Fruit fly (Drosophila melanogaster): ENCODE data around the gene CG5984.

The CG5984 gene

DNA sequence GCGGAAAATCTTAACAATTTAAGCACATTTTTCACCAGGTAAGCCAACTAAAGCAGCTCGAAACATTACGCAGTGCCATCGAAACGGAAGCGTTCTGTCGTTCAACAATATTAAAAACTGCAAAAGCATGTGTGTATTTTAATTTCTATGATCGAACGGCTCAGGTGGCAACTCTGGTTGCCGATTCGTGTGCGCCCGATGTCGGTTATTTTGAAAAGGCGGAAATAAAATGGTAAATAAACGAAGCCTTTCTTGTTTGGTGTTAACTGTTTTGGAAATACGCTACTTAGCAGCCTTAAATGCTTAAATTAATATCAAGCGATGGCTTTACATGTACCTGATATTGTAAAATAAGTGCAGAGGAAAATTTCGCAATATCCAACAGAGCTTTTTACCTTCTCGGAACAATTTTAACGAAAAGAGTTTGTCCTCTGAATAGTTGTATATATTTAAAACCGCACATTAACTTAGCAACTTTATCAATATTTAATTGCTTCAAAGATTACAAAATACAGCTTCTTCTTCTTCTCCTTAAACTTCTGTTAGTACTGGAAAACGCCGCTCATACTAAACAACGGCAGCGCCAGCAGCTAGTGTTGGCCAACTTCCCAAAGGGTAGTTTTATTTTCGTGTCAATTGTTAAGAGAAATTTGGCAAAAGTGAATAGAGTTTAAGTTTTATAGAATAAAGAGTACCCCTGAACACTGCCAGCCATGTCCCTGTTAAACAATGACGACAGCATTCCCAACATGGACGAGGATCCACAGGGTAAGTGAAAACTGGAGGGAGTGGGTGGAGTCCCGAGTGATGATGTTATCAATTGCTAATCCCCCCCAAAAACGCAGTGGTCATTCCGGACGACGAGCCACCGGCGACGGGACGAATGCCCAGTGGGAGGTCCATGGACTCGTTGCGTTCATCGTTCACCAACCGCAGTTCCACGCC, 25.6 kb upstream of the CG5984 start, which contains the start of gene CG5934 (continued):
- TF ChIP-seq NK7.1 (GFP tag; optimal IDR thresholded peaks at IDR 0.05) (no peak), sob (GFP tag; IDR thresholded peaks at IDR 0.05) (peak; percentile 42), CG9932 (GFP tag; IDR thresholded peaks at IDR 0.05) (peak; percentile 68), CG11504 (tag; optimal IDR thresholded peaks at IDR 0.05) (no peak), CG6791 (GFP tag; IDR thresholded peaks at IDR 0.05; ENCODE audit: partially characterized antibody) (no peak), pita (GFP tag; optimal IDR thresholded peaks at IDR 0.05) (no peak), CG31441 (GFP tag; IDR thresholded peaks at IDR 0.05) (0 out of 2 replicates have a peak, but pooled peaks have one; percentile 8), CG9727 (GFP tag; optimal IDR thresholded peaks at IDR 0.05) (peak; percentile 26), jumu (GFP tag; optimal IDR thresholded peaks at IDR 0.05) (peak; percentile 38), CG13624 (GFP tag; optimal IDR thresholded peaks at IDR 0.05) (peak; percentile 74), CG31365 (tag; optimal IDR thresholded peaks at IDR 0.05) (no peak), fd3F (GFP tag; optimal IDR thresholded peaks at IDR 0.05) (no peak), CG18011 (GFP tag; optimal IDR thresholded peaks at IDR 0.05) (no peak), wek (GFP tag; optimal IDR thresholded peaks at IDR 0.05) (no peak), CG3726 (GFP tag; IDR thresholded peaks at IDR 0.05) (no peak), ewg (GFP tag; optimal IDR thresholded peaks at IDR 0.05) (peak; percentile 1), Hand (GFP tag; optimal IDR thresholded peaks at IDR 0.05) (no peak), CG16863 (GFP tag; optimal IDR thresholded peaks at IDR 0.05) (no peak), HLH54F (GFP tag; optimal IDR thresholded peaks at IDR 0.05) (peak; percentile 44), H15 (GFP tag; IDR thresholded peaks at IDR 0.05) (no peak), mirr (GFP tag; optimal IDR thresholded peaks at IDR 0.05) (no peak), CG17359 (tag; optimal IDR thresholded peaks at IDR 0.05) (peak; percentile 35), bbx (GFP tag; IDR thresholded peaks at IDR 0.05; ENCODE audit: partially characterized antibody) (no peak), CG10979 (tag; optimal IDR thresholded peaks at IDR 0.05) (no peak), Sry-δ (GFP tag; optimal IDR thresholded peaks at IDR 0.05) (peak; percentile 42), CG1603 (tag; optimal IDR thresholded peaks at IDR 0.05) (peak; percentile 44), lola (GFP tag; optimal IDR thresholded peaks at IDR 0.05) (no peak), CG11398 (GFP tag; optimal IDR thresholded peaks at IDR 0.05) (no peak), lmd (GFP tag; IDR thresholded peaks at IDR 0.05) (no peak; the same call in 1 of the 2 replicates), p53 (GFP tag; optimal IDR thresholded peaks at IDR 0.05) (no peak), Hr3 (GFP tag; optimal IDR thresholded peaks at IDR 0.05) (peak; percentile 22), bcd (GFP tag; optimal IDR thresholded peaks at IDR 0.05) (peak; percentile 27), Dip2 (GFP tag; IDR thresholded peaks at IDR 0.05) (no peak), NFAT (GFP tag; IDR thresholded peaks at IDR 0.05) (peak; percentile 59; the same call in 1 of the 2 replicates), wdn (GFP tag; IDR thresholded peaks at IDR 0.05) (no peak), dimm (GFP tag; IDR thresholded peaks at IDR 0.05) (no peak), ind (GFP tag; optimal IDR thresholded peaks at IDR 0.05) (peak; percentile 42), pros (GFP tag; optimal IDR thresholded peaks at IDR 0.05) (no peak), Oli (tag; optimal IDR thresholded peaks at IDR 0.05) (no peak), exex (tag; optimal IDR thresholded peaks at IDR 0.05) (peak; percentile 47), pum (GFP tag; optimal IDR thresholded peaks at IDR 0.05) (peak; percentile 25), tap (tag; optimal IDR thresholded peaks at IDR 0.05) (peak; percentile 3), TFAM (GFP tag; optimal IDR thresholded peaks at IDR 0.05) (no peak), CG7372 (GFP tag; IDR thresholded peaks at IDR 0.05) (no peak), eyg (GFP tag; optimal IDR thresholded peaks at IDR 0.05) (no peak), Mrtf (GFP tag; IDR thresholded peaks at IDR 0.05) (no peak), BtbVII (GFP tag; optimal IDR thresholded peaks at IDR 0.05) (no peak), CG8924 (tag; optimal IDR thresholded peaks at IDR 0.05) (peak; percentile 4), grau (tag; optimal IDR thresholded peaks at IDR 0.05) (peak; percentile 10)
